Fruit fly (Drosophila melanogaster): Measurements from ENCODE around the gene CG5114.

dm6 chr3L:15013296-15013695, 30.7 kb downstream of the CG5114 start:
- TF ChIP-seq CG17806 (tag; optimal IDR thresholded peaks at IDR 0.05) (peak; percentile 55), Ets98B (GFP tag; IDR thresholded peaks at IDR 0.05) (no peak), EcR (GFP tag; optimal IDR thresholded peaks at IDR 0.05) (no peak), CG15710 (tag; optimal IDR thresholded peaks at IDR 0.05) (peak; percentile 71), fd96Ca (GFP tag; IDR thresholded peaks at IDR 0.05) (no peak), CG34367 (tag; optimal IDR thresholded peaks at IDR 0.05) (no peak)
